Fruit fly (Drosophila melanogaster): ENCODE data around the gene CG32276.
A peak's percentile ranks its signal among the peaks of the same experiment; 100 is the strongest.

DNA sequence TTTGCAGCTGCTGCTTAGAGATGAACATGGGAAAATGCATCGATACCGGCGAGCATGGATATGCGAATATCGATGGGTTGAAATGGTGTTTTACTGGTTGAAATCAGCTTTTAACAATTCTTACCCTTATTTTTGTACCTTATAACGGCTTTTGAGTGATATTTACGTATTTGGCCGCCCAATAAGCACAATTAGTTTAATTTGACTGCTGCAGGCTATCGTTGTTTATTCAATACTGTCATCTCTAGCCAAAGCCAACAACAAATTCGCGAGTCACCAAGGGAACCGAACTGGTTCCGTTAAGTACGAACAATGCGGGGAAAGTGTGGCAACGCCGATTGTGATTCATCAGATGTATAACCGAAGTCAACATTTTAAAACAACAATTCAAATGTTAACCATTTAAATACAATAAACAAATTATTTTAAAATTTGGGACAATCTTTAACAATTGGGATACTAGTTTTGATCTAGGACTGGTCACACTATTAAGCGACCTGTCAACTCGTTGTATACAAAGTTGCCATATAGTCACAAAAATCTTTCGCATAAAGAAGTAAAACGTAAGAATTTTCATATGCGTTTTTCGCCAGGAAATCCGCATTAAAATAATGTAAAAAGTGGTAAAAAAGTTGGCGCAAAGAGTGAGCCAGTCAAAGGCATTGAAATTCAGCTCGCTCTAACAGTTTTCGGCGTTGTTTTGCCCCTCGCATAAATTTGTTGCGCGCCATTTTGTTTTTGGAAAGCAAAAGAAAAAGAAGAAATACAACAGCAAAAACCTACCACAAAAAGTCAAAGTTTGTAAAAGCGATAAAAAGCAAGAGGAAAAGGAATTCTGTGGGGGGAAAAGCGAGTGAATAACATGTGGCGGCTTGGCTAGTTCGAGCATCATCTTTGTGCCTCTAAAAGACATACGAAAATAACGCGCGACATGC, 50.5 kb downstream of the CG32276 start, which contains the start of the genes Usp5 and BtbVII:
- TF ChIP-seq CG12605 (GFP tag; IDR thresholded peaks at IDR 0.05) (peak; percentile 22; the same call in 1 of the 2 replicates), CG17806 (tag; optimal IDR thresholded peaks at IDR 0.05) (no peak), D1 (tag; optimal IDR thresholded peaks at IDR 0.05) (no peak), Pif1A (GFP tag; optimal IDR thresholded peaks at IDR 0.05) (no peak), CG9948 (tag; optimal IDR thresholded peaks at IDR 0.05) (peak; percentile 27), CG15710 (tag; optimal IDR thresholded peaks at IDR 0.05) (peak; percentile 26), CG34367 (tag; optimal IDR thresholded peaks at IDR 0.05) (peak; percentile 24), Snoo (tag; optimal IDR thresholded peaks at IDR 0.05) (peak; percentile 25)

All from whole organism, pupa.